Fruit fly (Drosophila melanogaster): ENCODE measurements around the gene CG1943.

dm6 chr3R:7123699-7124098, 49.0 kb downstream of the CG1943 start:
- no peak for TF ChIP-seq Hr96 (GFP tag; optimal IDR thresholded peaks at IDR 0.05)
- TF ChIP-seq pad (GFP tag; optimal IDR thresholded peaks at IDR 0.05) = no peak
- TF ChIP-seq CG1620 (GFP tag; optimal IDR thresholded peaks at IDR 0.05) = no peak
- TF ChIP-seq kay (GFP tag; ENCODE audit: borderline replicate concordance) = no peak
- TF ChIP-seq ovo (GFP tag; optimal IDR thresholded peaks at IDR 0.05) = no peak
- TF ChIP-seq Crg-1 (GFP tag; optimal IDR thresholded peaks at IDR 0.05) = no peak
- TF ChIP-seq CG12768 (GFP tag; optimal IDR thresholded peaks at IDR 0.05) = no peak
- TF ChIP-seq CG11617 (GFP tag; optimal IDR thresholded peaks at IDR 0.05) = no peak
- TF ChIP-seq cnc (optimal IDR thresholded peaks at IDR 0.05) = no peak
- no peak for TF ChIP-seq CG14711 (tag; optimal IDR thresholded peaks at IDR 0.05)
- TF ChIP-seq Clk (GFP tag; optimal IDR thresholded peaks at IDR 0.05) = no peak
- no peak for TF ChIP-seq CG7045 (GFP tag; optimal IDR thresholded peaks at IDR 0.05)
- TF ChIP-seq CG33017 (tag; optimal IDR thresholded peaks at IDR 0.05) = no peak
- TF ChIP-seq bab1 (GFP tag; optimal IDR thresholded peaks at IDR 0.05) = no peak
